Fruit fly (Drosophila melanogaster): ENCODE data around the gene Osi6.

DNA sequence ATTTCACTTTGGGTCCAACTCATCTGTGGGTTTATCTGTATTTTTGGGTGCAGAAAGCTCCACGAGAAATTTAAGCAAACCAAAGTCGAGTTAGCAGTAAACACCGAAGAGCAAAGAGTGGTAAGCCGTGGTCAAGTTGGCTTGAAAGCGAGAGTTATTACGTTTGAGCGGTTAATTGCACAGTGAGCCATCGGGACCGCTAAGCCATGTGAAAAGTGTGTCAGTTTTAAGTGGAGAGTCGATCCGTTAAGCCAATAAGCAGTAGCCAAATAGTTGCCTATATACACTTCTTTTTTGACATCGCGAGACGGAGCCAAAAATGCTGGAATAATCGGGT lies 23.5 kb upstream of the Osi6 start:
- TF ChIP-seq CG7045 (GFP tag; optimal IDR thresholded peaks at IDR 0.05) (no peak), Crg-1 (GFP tag; optimal IDR thresholded peaks at IDR 0.05) (no peak), ovo (GFP tag; optimal IDR thresholded peaks at IDR 0.05) (no peak), pad (GFP tag; optimal IDR thresholded peaks at IDR 0.05) (no peak), cnc (optimal IDR thresholded peaks at IDR 0.05) (no peak), tj (GFP tag; optimal IDR thresholded peaks at IDR 0.05) (no peak), CG12768 (GFP tag; optimal IDR thresholded peaks at IDR 0.05) (no peak), CG11617 (GFP tag; optimal IDR thresholded peaks at IDR 0.05) (no peak)

Data from whole organism, adult.